Fruit fly (Drosophila melanogaster): ENCODE data around the gene kz.

DNA sequence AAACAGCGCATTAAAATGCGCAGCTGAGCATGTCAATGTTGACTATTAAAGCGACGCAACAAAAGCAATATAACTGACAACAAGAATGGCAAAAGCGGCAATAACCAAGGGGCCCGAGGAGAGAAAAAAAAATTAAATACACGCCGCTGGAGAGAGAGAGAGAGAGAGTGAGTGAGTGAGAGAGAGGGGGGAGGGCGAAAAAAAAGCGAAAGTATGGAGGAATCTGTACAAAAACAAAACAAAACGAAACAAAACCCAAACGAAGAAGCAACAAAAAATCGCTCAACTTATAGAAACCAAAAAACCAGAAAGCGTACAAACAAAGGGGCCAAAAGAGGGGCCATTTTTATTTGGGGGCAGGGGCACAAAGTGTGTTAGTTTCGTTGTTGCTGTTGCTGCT is 41.6 kb upstream of the kz start:
- no peak for TF ChIP-seq CG34367 (tag; optimal IDR thresholded peaks at IDR 0.05)
- TF ChIP-seq Ets98B (GFP tag; IDR thresholded peaks at IDR 0.05), result no peak
- no peak for TF ChIP-seq EcR (GFP tag; optimal IDR thresholded peaks at IDR 0.05)
- TF ChIP-seq Pif1B (GFP tag; optimal IDR thresholded peaks at IDR 0.05), result no peak
- no peak for TF ChIP-seq CG13204 (GFP tag; optimal IDR thresholded peaks at IDR 0.05)
- no peak for TF ChIP-seq fd96Ca (GFP tag; IDR thresholded peaks at IDR 0.05)
- no peak for TF ChIP-seq D1 (tag; optimal IDR thresholded peaks at IDR 0.05)

Measured in whole organism, pupa.